Worm (Caenorhabditis elegans) whole organism, L1 larva: ENCODE results near the gene Y47D3B.4.

Experiments used
- C04F5.9 ChIP-seq: sonication (generic microtip); optimal IDR thresholded peaks from 2 replicates; lab custom pipeline; 2016; ENCODE audit warnings: missing genetic modification characterization, missing compliant biosample characterization
- C16A3.4 ChIP-seq: fragments of 150-350 bp; optimal IDR thresholded peaks from 2 replicates; lab custom pipeline; 2014; ENCODE audit warnings: missing biosample characterization, missing genetic modification characterization
- Y116A8C.19 ChIP-seq: sonication (generic microtip); optimal IDR thresholded peaks from 2 replicates; lab custom pipeline; 2016; ENCODE audit warnings: missing compliant biosample characterization, missing genetic modification characterization, borderline replicate concordance
- aha-1 ChIP-seq: fragments of 150-350 bp; optimal IDR thresholded peaks from 2 replicates; lab custom pipeline; 2014; ENCODE audit warnings: missing biosample characterization, missing genetic modification characterization
- blmp-1 ChIP-seq: fragments of 150-350 bp; optimal IDR thresholded peaks from 2 replicates; lab custom pipeline; 2014; ENCODE audit warnings: missing biosample characterization, missing genetic modification characterization
- ceh-63 ChIP-seq: fragments of 200-800 bp; sonication (Bioruptor generic); optimal IDR thresholded peaks from 2 replicates; lab custom pipeline; 2018; ENCODE audit warnings: mild to moderate bottlenecking, missing genetic modification characterization, missing compliant biosample characterization
- ces-1 ChIP-seq: fragments of 150-350 bp; optimal IDR thresholded peaks from 2 replicates; lab custom pipeline; 2014; ENCODE audit warnings: missing biosample characterization, missing genetic modification reagents, missing genetic modification characterization
- dpl-1 ChIP-seq, 3 experiments: fragments of 150-350 bp in 2 of 3; sonication (generic microtip) in 1 of 3; optimal IDR thresholded peaks; 2 replicates each; lab custom pipeline; 2014 to 2017; ENCODE audit warnings: missing biosample characterization in 3 of 3, missing genetic modification characterization in 3 of 3, missing genetic modification reagents in 3 of 3
- dsc-1 ChIP-seq: sonication (generic microtip); optimal IDR thresholded peaks from 2 replicates; lab custom pipeline; 2016; ENCODE audit warnings: mild to moderate bottlenecking, missing genetic modification characterization, missing compliant biosample characterization
- efl-1 ChIP-seq, 4 experiments: fragments of 150-350 bp; optimal IDR thresholded peaks in 3 of 4; peaks in 1 of 4; 1 replicate in 1 of 4; 2 replicates in 3 of 4; lab custom pipeline; 2014; ENCODE audit warnings: missing biosample characterization in 2 of 4, missing genetic modification characterization in 2 of 4, missing genetic modification reagents in 2 of 4
- elt-3 ChIP-seq, 6 experiments: fragments of 150-350 bp in 1 of 6; sonication (generic microtip); optimal IDR thresholded peaks; 2 replicates each; lab custom pipeline; 2017 to 2018; ENCODE audit warnings: missing biosample characterization in 6 of 6, missing genetic modification characterization in 6 of 6, inconsistent platforms in 1 of 6
- fkh-4 ChIP-seq: sonication (generic microtip); optimal IDR thresholded peaks from 2 replicates; lab custom pipeline; 2016; ENCODE audit warnings: missing compliant biosample characterization, missing genetic modification characterization, borderline replicate concordance
- grh-1 ChIP-seq: fragments of 200-800 bp; sonication (Bioruptor generic); IDR thresholded peaks from 2 replicates; pipeline ENCODE4 v1.3.6; 2022; ENCODE audit warnings: missing genetic modification reagents, missing genetic modification characterization, missing compliant biosample characterization
- hlh-17 ChIP-seq: fragments of 200-800 bp; sonication (Bioruptor generic); optimal IDR thresholded peaks from 2 replicates; lab custom pipeline; 2018; ENCODE audit warnings: missing genetic modification characterization, mild to moderate bottlenecking, missing compliant biosample characterization, moderate library complexity, borderline replicate concordance
- hpl-2 ChIP-seq: fragments of 150-350 bp; optimal IDR thresholded peaks from 2 replicates; lab custom pipeline; 2014; ENCODE audit warnings: missing biosample characterization, missing genetic modification reagents, missing genetic modification characterization
- isw-1 ChIP-seq: fragments of 200-800 bp; sonication (Bioruptor generic); IDR thresholded peaks from 2 replicates; pipeline ENCODE4 v1.3.6; 2022; ENCODE audit warnings: missing genetic modification characterization, missing compliant biosample characterization
- lin-13 ChIP-seq: fragments of 150-350 bp; optimal IDR thresholded peaks from 2 replicates; lab custom pipeline; 2014; ENCODE audit warnings: missing biosample characterization, missing genetic modification reagents, missing genetic modification characterization
- lin-14 ChIP-seq: fragments of 200-800 bp; sonication (Bioruptor generic); optimal IDR thresholded peaks from 2 replicates; lab custom pipeline; 2018; ENCODE audit warnings: mild to moderate bottlenecking, missing genetic modification characterization, moderate library complexity, missing compliant biosample characterization
- lin-15B ChIP-seq: fragments of 150-350 bp; sonication (generic microtip); optimal IDR thresholded peaks from 3 replicates; lab custom pipeline; 2014; ENCODE audit warnings: missing biosample characterization, missing genetic modification characterization
- lin-35 ChIP-seq, 2 experiments: fragments of 150-350 bp; optimal IDR thresholded peaks; 2 replicates each; lab custom pipeline; 2014; ENCODE audit warnings: missing biosample characterization in 2 of 2, missing genetic modification characterization in 2 of 2, missing genetic modification reagents in 2 of 2
- mab-9 ChIP-seq: fragments of 200-800 bp; sonication (Bioruptor generic); IDR thresholded peaks from 2 replicates; pipeline ENCODE4 v1.3.6; 2022; ENCODE audit warnings: missing genetic modification reagents, missing genetic modification characterization, missing compliant biosample characterization
- nhr-20 ChIP-seq: sonication (generic microtip); optimal IDR thresholded peaks from 2 replicates; lab custom pipeline; 2016; ENCODE audit warnings: mild to moderate bottlenecking, missing genetic modification characterization, missing compliant biosample characterization
- nhr-90 ChIP-seq: sonication (generic microtip); optimal IDR thresholded peaks from 2 replicates; lab custom pipeline; 2016; ENCODE audit warnings: mild to moderate bottlenecking, missing genetic modification characterization, missing compliant biosample characterization; ENCODE audit not compliant: poor library complexity
- pag-3 ChIP-seq: sonication (generic microtip); optimal IDR thresholded peaks from 2 replicates; lab custom pipeline; 2017; ENCODE audit warnings: missing genetic modification characterization, mild to moderate bottlenecking, missing compliant biosample characterization, antibody characterized with exemption, borderline replicate concordance; ENCODE audit not compliant: insufficient read depth
- rnt-1 ChIP-seq: sonication (generic microtip); optimal IDR thresholded peaks from 2 replicates; lab custom pipeline; 2016; ENCODE audit warnings: mild to moderate bottlenecking, missing genetic modification characterization, moderate library complexity, missing compliant biosample characterization
- snpc-4 ChIP-seq: fragments of 150-350 bp; optimal IDR thresholded peaks from 2 replicates; lab custom pipeline; 2014; ENCODE audit warnings: missing biosample characterization, missing genetic modification characterization
- unc-130 ChIP-seq: fragments of 150-350 bp; optimal IDR thresholded peaks from 2 replicates; lab custom pipeline; 2017; ENCODE audit warnings: missing biosample characterization, missing genetic modification characterization, inconsistent platforms
- unc-98 ChIP-seq: fragments of 200-800 bp; sonication (Bioruptor generic); IDR thresholded peaks from 2 replicates; pipeline ENCODE4 v1.3.6; 2022; ENCODE audit warnings: missing genetic modification characterization, missing compliant biosample characterization
- vab-15 ChIP-seq: sonication (generic microtip); optimal IDR thresholded peaks from 2 replicates; lab custom pipeline; 2017; ENCODE audit warnings: missing genotype, mild to moderate bottlenecking, missing genetic modification characterization, missing compliant biosample characterization
- zag-1 ChIP-seq: fragments of 150-350 bp; optimal IDR thresholded peaks from 2 replicates; lab custom pipeline; 2014; ENCODE audit warnings: missing biosample characterization, missing genetic modification characterization
- ztf-11 ChIP-seq, 2 experiments: sonication (generic microtip); optimal IDR thresholded peaks; 2 replicates each; lab custom pipeline; 2016 to 2017; ENCODE audit warnings: missing genetic modification characterization in 2 of 2, missing biosample characterization in 1 of 2, missing compliant biosample characterization in 1 of 2
- ztf-4 ChIP-seq: fragments of 150-350 bp; optimal IDR thresholded peaks from 2 replicates; lab custom pipeline; 2014; ENCODE audit warnings: missing biosample characterization, missing genetic modification characterization

Y47D3B.4 gene

DNA sequence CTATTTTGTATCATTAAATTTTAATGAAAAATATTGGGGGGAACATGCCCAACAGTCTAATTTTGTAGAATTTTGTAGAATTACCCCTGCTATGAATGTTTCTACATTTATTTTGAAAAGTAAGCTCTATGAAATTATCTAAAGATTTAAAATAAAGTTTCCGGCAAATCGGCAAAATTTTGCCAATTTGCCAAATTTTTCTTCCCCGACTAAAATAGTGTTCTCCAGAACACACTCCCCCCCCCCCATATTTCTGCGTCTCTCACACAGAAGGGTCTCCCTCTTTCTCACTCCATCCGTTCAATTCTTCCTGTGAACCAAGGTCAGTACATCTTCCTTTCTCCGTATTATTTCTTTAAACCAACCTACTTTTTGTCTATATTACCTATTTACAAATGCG is at the start of gene Y47D3B.4:
Y47D3B.4 (plus strand) TSS at position 301 of the 400 bp plus-strand sequence.
- TF ChIP-seq blmp-1 (tag; lab: Kevin White, UChicago) (peak; percentile 19), dsc-1 (tag; lab: Kevin White, UChicago) (no peak), fkh-4 (tag; lab: Kevin White, UChicago) (no peak), efl-1 (optimal IDR thresholded peaks at IDR 0.05; lab: Kevin White, UChicago) (no peak), efl-1 (GFP tag; optimal IDR thresholded peaks at IDR 0.05 in 1 of 2; lab: Kevin White, UChicago) (peak in 1 of 2 experiments; percentile 55)

DNA sequence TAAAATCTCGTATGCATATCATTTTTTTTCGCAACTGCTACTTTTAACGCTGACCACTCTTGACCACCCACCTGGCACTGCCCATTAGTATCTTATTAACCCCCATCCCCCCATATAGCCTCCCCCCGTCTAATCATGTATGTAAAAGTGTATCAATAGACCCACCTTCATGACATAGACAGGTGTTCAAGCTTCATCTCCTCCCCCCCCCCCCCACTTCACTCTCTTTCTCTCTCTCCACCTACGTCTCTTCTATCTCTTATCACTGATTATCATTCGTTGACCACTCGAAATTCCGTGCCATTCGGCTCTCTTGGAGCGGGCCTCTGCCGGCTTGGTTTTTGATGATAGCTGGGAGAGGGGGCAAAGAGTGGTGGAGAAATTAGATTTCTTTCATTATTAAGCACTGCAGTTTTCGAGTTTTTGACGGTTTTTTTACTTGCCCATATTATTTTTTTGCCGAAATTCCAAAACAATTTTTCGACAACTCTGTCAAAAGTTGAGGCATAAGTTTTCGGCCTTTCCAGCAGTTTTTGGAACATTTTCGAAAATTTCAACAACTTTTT is 49.3 kb upstream of the Y47D3B.4 start:
- peak; percentile 53 for TF ChIP-seq lin-14 (GFP tag; lab: Kevin White, UChicago)
- no peak for TF ChIP-seq lin-13 (GFP tag; lab: Kevin White, UChicago)
- TF ChIP-seq efl-1 (optimal IDR thresholded peaks at IDR 0.05; lab: Kevin White, UChicago): no peak
- TF ChIP-seq efl-1 (GFP tag; optimal IDR thresholded peaks at IDR 0.05 in 1 of 2; lab: Kevin White, UChicago): peak in 1 of 2 experiments; percentile 92
- no peak for TF ChIP-seq C16A3.4
- no peak for TF ChIP-seq aha-1 (tag; lab: Kevin White, UChicago)
- no peak for TF ChIP-seq grh-1
- no peak for TF ChIP-seq vab-15 (tag; lab: Kevin White, UChicago)
- peak; percentile 52 for TF ChIP-seq pag-3 (tag; lab: Kevin White, UChicago)
- TF ChIP-seq lin-15B (tag; lab: Kevin White, UChicago): no peak
- TF ChIP-seq isw-1 (GFP tag; lab: Robert Waterston, UW): no peak
- no peak for TF ChIP-seq Y116A8C.19 (tag; lab: Kevin White, UChicago)
- no peak for TF ChIP-seq blmp-1 (tag; lab: Kevin White, UChicago)
- TF ChIP-seq zag-1 (tag; lab: Kevin White, UChicago): no peak
- TF ChIP-seq ztf-4: no peak
- no peak for TF ChIP-seq nhr-20 (tag; lab: Kevin White, UChicago)
- TF ChIP-seq unc-98 (GFP tag; lab: Robert Waterston, UW): no peak
- no peak for TF ChIP-seq elt-3 (tag; optimal IDR thresholded peaks at IDR 0.05; lab: Kevin White, UChicago)
- TF ChIP-seq snpc-4 (tag; lab: Kevin White, UChicago): no peak
- TF ChIP-seq mab-9 (GFP tag; lab: Robert Waterston, UW): no peak
- TF ChIP-seq dpl-1 (GFP tag; optimal IDR thresholded peaks at IDR 0.05; lab: Kevin White, UChicago): no peak
- TF ChIP-seq fkh-4 (tag; lab: Kevin White, UChicago): no peak
- no peak for TF ChIP-seq hpl-2 (GFP tag; lab: Kevin White, UChicago)
- TF ChIP-seq ces-1 (GFP tag; lab: Kevin White, UChicago): no peak
- peak; percentile 36 for TF ChIP-seq rnt-1 (tag; lab: Kevin White, UChicago)

DNA sequence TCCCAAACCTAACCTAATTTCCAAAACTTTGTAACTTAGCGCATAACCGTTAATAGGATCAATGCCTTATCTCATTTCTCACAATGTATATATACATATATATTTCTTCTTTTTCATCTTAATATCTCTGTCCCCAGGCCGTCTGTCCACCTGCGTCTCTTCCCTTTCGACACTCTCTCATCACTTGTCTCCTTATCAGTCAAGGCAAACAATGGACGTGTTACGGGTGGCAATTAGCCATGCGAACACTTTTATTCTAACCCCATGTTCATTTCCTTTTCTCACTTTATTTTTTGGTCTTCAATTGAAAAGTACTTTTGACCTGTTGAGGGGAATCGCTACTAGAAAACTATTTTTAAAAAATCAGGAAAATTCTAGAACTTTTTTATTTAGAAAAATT is 47.7 kb upstream of the Y47D3B.4 start:
- TF ChIP-seq lin-13 (GFP tag; lab: Kevin White, UChicago): no peak
- peak in 1 of 2 experiments; percentile 4 for TF ChIP-seq lin-35 (GFP tag; optimal IDR thresholded peaks at IDR 0.05; lab: Kevin White, UChicago)
- TF ChIP-seq blmp-1 (tag; lab: Kevin White, UChicago): peak; percentile 16
- TF ChIP-seq ztf-11 (tag; optimal IDR thresholded peaks at IDR 0.05; lab: Kevin White, UChicago): no peak
- TF ChIP-seq unc-130: no peak
- TF ChIP-seq elt-3 (tag; optimal IDR thresholded peaks at IDR 0.05; lab: Kevin White, UChicago): peak in 3 of 6 experiments; percentile 52 to 79 (median 64)
- no peak for TF ChIP-seq aha-1 (tag; lab: Kevin White, UChicago)
- TF ChIP-seq C04F5.9 (tag; lab: Kevin White, UChicago): no peak
- no peak for TF ChIP-seq efl-1 (optimal IDR thresholded peaks at IDR 0.05; lab: Kevin White, UChicago)
- TF ChIP-seq efl-1 (GFP tag; optimal IDR thresholded peaks at IDR 0.05 in 1 of 2; lab: Kevin White, UChicago): peak in 1 of 2 experiments; percentile 47
- TF ChIP-seq hlh-17 (GFP tag; lab: Kevin White, UChicago): no peak
- peak; percentile 22 for TF ChIP-seq nhr-90 (tag; lab: Kevin White, UChicago)
- TF ChIP-seq lin-14 (GFP tag; lab: Kevin White, UChicago): peak; percentile 52

DNA sequence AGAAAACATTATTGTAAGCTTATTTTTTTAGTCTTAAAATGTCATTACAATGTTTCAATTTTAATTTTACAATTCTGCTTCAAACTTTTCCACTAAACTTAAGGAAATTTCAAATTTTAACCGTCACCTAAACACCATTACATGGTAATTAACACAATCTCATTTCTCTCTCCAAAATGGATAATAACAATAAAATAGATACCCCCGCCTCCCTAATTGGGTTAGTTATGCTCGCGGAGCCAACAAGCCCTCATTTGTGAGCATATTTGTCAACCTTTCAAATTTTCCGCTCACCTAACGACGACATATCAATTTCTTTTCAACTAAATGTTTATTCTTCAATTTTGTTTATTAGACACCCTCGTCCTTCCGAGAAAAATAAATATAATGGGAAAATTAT is 46.9 kb upstream of the Y47D3B.4 start:
- TF ChIP-seq zag-1 (tag; lab: Kevin White, UChicago): no peak
- TF ChIP-seq ceh-63 (GFP tag; lab: Kevin White, UChicago): peak; percentile 29
- TF ChIP-seq lin-14 (GFP tag; lab: Kevin White, UChicago): peak; percentile 22
- no peak for TF ChIP-seq lin-13 (GFP tag; lab: Kevin White, UChicago)
